Fruit fly (Drosophila melanogaster) S2 (cell line): ENCODE results near the gene CG3764.

Experiments
- CG8478 ChIP-seq: fragments of >200 bp; optimal IDR thresholded peaks from 2 replicates; lab custom pipeline; 2018
- CTCF ChIP-seq, 2 experiments: fragments of >200 bp; optimal IDR thresholded peaks; 2 replicates each; lab custom pipeline; 2018

DNA sequence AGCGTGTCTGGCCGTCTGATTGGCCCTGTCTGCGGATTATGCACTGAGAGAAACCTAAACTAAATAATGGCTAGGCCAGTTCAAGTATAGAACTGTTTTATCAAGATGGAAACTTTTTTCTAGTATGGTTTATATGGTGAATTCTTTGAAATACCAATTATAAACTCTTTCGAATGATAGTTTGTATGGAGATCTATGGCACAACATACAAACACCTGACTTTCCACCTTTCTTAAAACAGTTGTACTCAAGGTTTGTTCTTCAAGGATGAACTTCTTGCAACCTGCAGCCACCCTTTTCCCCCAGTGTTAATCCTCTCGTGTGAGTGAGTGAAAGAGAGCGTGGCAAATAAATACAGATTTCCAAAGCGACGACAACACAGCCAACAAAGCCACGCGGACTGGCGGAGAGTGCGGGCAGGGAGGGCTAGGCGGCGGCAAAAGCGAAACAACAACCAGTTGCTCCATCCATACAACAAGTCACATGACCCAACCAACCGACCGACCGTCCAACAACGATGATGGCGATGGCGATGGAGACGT is 8.1 kb downstream of the CG3764 start:
- TF ChIP-seq CG8478 (lab: Kevin White, UChicago) (no peak), CTCF (optimal IDR thresholded peaks at IDR 0.05; lab: Kevin White, UChicago) (no peak)
